Fruit fly (Drosophila melanogaster) whole organism, embryonic: ENCODE data around the gene AstC-R1.
A peak's percentile ranks its signal among the peaks of the same experiment; 100 is the strongest.

ENCODE experiments used
- BEAF-32 ChIP-seq: fragments of 200-800 bp; sonication (Bioruptor generic); optimal IDR thresholded peaks from 3 replicates; lab custom pipeline; 2017; ENCODE audit warnings: missing biosample characterization, missing genetic modification characterization, mild to moderate bottlenecking, moderate library complexity, missing genetic modification reagents
- Bdp1 ChIP-seq: fragments of 200-800 bp; sonication (Bioruptor generic); optimal IDR thresholded peaks from 3 replicates; lab custom pipeline; 2016; ENCODE audit warnings: missing biosample characterization, missing genetic modification characterization
- Blimp-1 ChIP-seq: fragments of 200-800 bp; sonication (Bioruptor generic); optimal IDR thresholded peaks from 3 replicates; lab custom pipeline; 2018; ENCODE audit warnings: missing biosample characterization, missing genetic modification characterization, mild to moderate bottlenecking, moderate library complexity, missing genetic modification reagents
- CG10267 ChIP-seq: fragments of 200-800 bp; sonication (Bioruptor generic); optimal IDR thresholded peaks from 2 replicates; lab custom pipeline; 2018; ENCODE audit warnings: missing biosample characterization, mild to moderate bottlenecking, missing genetic modification characterization, moderate library complexity
- CG12155 ChIP-seq: fragments of 200-800 bp; sonication (Bioruptor generic); optimal IDR thresholded peaks from 3 replicates; lab custom pipeline; 2016; ENCODE audit warnings: missing biosample characterization, missing genetic modification characterization
- CG14710 ChIP-seq: fragments of 200-800 bp; sonication (Bioruptor generic); optimal IDR thresholded peaks from 3 replicates; lab custom pipeline; 2019; ENCODE audit warnings: missing biosample characterization, mild to moderate bottlenecking, missing genetic modification characterization, moderate library complexity
- CG15479 ChIP-seq: fragments of 200-800 bp; sonication (Bioruptor generic); optimal IDR thresholded peaks from 3 replicates; lab custom pipeline; 2019; ENCODE audit warnings: missing biosample characterization, mild to moderate bottlenecking, missing genetic modification characterization, moderate library complexity
- CG16813 ChIP-seq: fragments of 200-800 bp; sonication (Bioruptor generic); IDR thresholded peaks from 3 replicates; pipeline ENCODE4 v1.3.6; 2022; ENCODE audit warnings: missing biosample characterization, missing genetic modification characterization; ENCODE audit not compliant: partially characterized antibody
- CG17186 ChIP-seq: fragments of 200-800 bp; sonication (Bioruptor generic); optimal IDR thresholded peaks from 3 replicates; lab custom pipeline; 2017; ENCODE audit warnings: missing biosample characterization, missing genetic modification reagents, missing genetic modification characterization
- CG17568 ChIP-seq: fragments of 200-800 bp; sonication (Bioruptor generic); optimal IDR thresholded peaks from 2 replicates; lab custom pipeline; 2018; ENCODE audit warnings: missing biosample characterization, mild to moderate bottlenecking, missing genetic modification characterization, moderate library complexity
- CG2116 ChIP-seq: fragments of 200-800 bp; sonication (Bioruptor generic); optimal IDR thresholded peaks from 3 replicates; lab custom pipeline; 2018; ENCODE audit warnings: missing biosample characterization, mild to moderate bottlenecking, missing genetic modification characterization
- CG30403 ChIP-seq: fragments of 200-800 bp; sonication (Bioruptor generic); optimal IDR thresholded peaks from 3 replicates; lab custom pipeline; 2016; ENCODE audit warnings: missing biosample characterization, missing genetic modification characterization
- CG3407 ChIP-seq: fragments of 200-800 bp; sonication (Bioruptor generic); optimal IDR thresholded peaks from 2 replicates; lab custom pipeline; 2018; ENCODE audit warnings: missing biosample characterization, mild to moderate bottlenecking, missing genetic modification characterization
- CG3726 ChIP-seq: fragments of 200-800 bp; sonication (Bioruptor generic); IDR thresholded peaks from 3 replicates; pipeline ENCODE4, ENCODE4 v1.3.6; 2022; ENCODE audit warnings: missing biosample characterization, missing genetic modification characterization
- CG42726 ChIP-seq: fragments of 200-800 bp; sonication (Bioruptor generic); IDR thresholded peaks from 2 replicates; pipeline ENCODE4 v1.3.6; 2022; ENCODE audit warnings: missing biosample characterization, missing genetic modification characterization; ENCODE audit not compliant: partially characterized antibody
- CG4424 ChIP-seq: fragments of 200-800 bp; sonication (Bioruptor generic); optimal IDR thresholded peaks from 3 replicates; lab custom pipeline; 2016; ENCODE audit warnings: missing biosample characterization, missing genetic modification characterization
- CG5245 ChIP-seq: fragments of 200-800 bp; sonication (Bioruptor generic); optimal IDR thresholded peaks from 3 replicates; lab custom pipeline; 2016; ENCODE audit warnings: missing biosample characterization, missing genetic modification characterization
- CG8388 ChIP-seq: fragments of 200-800 bp; sonication (Bioruptor generic); optimal IDR thresholded peaks from 2 replicates; lab custom pipeline; 2019; ENCODE audit warnings: missing biosample characterization, mild to moderate bottlenecking, missing genetic modification characterization, moderate library complexity
- CG8944 ChIP-seq: fragments of 200-800 bp; sonication (Bioruptor generic); optimal IDR thresholded peaks from 3 replicates; lab custom pipeline; 2016; ENCODE audit warnings: missing biosample characterization, missing genetic modification characterization
- CG9797 ChIP-seq: fragments of 200-800 bp; sonication (Bioruptor generic); optimal IDR thresholded peaks from 3 replicates; lab custom pipeline; 2018; ENCODE audit warnings: missing biosample characterization, mild to moderate bottlenecking, missing genetic modification characterization
- CoRest ChIP-seq: fragments of 200-800 bp; sonication (Bioruptor generic); optimal IDR thresholded peaks from 3 replicates; lab custom pipeline; 2018; ENCODE audit warnings: missing biosample characterization, mild to moderate bottlenecking, missing genetic modification characterization, moderate library complexity
- D19B ChIP-seq: fragments of 200-800 bp; sonication (Bioruptor generic); optimal IDR thresholded peaks from 2 replicates; lab custom pipeline; 2017; ENCODE audit warnings: missing biosample characterization, mild to moderate bottlenecking, missing genetic modification characterization
- Dp ChIP-seq: fragments of 200-800 bp; sonication (Bioruptor generic); optimal IDR thresholded peaks from 2 replicates; lab custom pipeline; 2018; ENCODE audit warnings: missing biosample characterization, mild to moderate bottlenecking, missing genetic modification characterization, moderate library complexity
- Dref ChIP-seq: fragments of 200-800 bp; sonication (Bioruptor generic); IDR thresholded peaks from 2 replicates; pipeline ENCODE4 v1.3.6; 2022; ENCODE audit warnings: missing biosample characterization, missing genetic modification characterization
- E2f2 ChIP-seq: fragments of 200-800 bp; sonication (Bioruptor generic); IDR thresholded peaks from 2 replicates; pipeline ENCODE4 v1.3.6; 2022; ENCODE audit warnings: missing biosample characterization, missing genetic modification characterization
- Ets65A ChIP-seq: fragments of 200-800 bp; sonication (Bioruptor generic); peaks from one replicate; lab custom pipeline; 2016; ENCODE audit warnings: missing biosample characterization, missing genetic modification characterization
- Gsc ChIP-seq: fragments of 200-800 bp; sonication (Bioruptor generic); IDR thresholded peaks from 2 replicates; pipeline ENCODE4 v1.3.6; 2022; ENCODE audit warnings: missing biosample characterization, missing genetic modification characterization
- HLH4C ChIP-seq: fragments of 200-800 bp; sonication (Bioruptor generic); IDR thresholded peaks from 3 replicates; pipeline ENCODE4 v1.3.6; 2022; ENCODE audit warnings: missing biosample characterization, missing genetic modification characterization; ENCODE audit not compliant: partially characterized antibody
- Hr39 ChIP-seq: fragments of >200 bp; optimal IDR thresholded peaks from 2 replicates; lab custom pipeline; 2017
- MBD-R2 ChIP-seq: fragments of 200-800 bp; sonication (Bioruptor generic); IDR thresholded peaks from 2 replicates; pipeline ENCODE4 v1.3.6; 2022; ENCODE audit warnings: missing biosample characterization, missing genetic modification characterization
- Med ChIP-seq: fragments of 200-800 bp; sonication (Bioruptor generic); peaks from one replicate; lab custom pipeline; 2016; ENCODE audit warnings: missing biosample characterization, missing genetic modification characterization, mild to moderate bottlenecking, inconsistent platforms, moderate library complexity
- Rx ChIP-seq: fragments of 200-800 bp; sonication (Bioruptor generic); IDR thresholded peaks from 2 replicates; pipeline ENCODE4 v1.3.6; 2022; ENCODE audit warnings: missing biosample characterization, missing genetic modification characterization
- Scr ChIP-seq: fragments of 200-800 bp; sonication (Bioruptor generic); IDR thresholded peaks from 2 replicates; pipeline ENCODE4 v1.3.6; 2022; ENCODE audit warnings: missing biosample characterization, missing genetic modification characterization; ENCODE audit not compliant: partially characterized antibody
- Spps ChIP-seq: fragments of 200-800 bp; sonication (Bioruptor generic); optimal IDR thresholded peaks from 2 replicates; lab custom pipeline; 2018; ENCODE audit warnings: missing biosample characterization, mild to moderate bottlenecking, missing genetic modification characterization
- Sry-δ ChIP-seq: fragments of 200-800 bp; sonication (Bioruptor generic); optimal IDR thresholded peaks from 2 replicates; lab custom pipeline; 2016; ENCODE audit warnings: missing biosample characterization, missing genetic modification characterization
- bowl ChIP-seq: fragments of 200-800 bp; sonication (Bioruptor generic); IDR thresholded peaks from 2 replicates; pipeline ENCODE4 v1.3.6; 2022; ENCODE audit warnings: missing biosample characterization, missing genetic modification characterization
- gcm ChIP-seq: fragments of 200-800 bp; sonication (Bioruptor generic); optimal IDR thresholded peaks from 2 replicates; lab custom pipeline; 2019; ENCODE audit warnings: missing biosample characterization, mild to moderate bottlenecking, missing genetic modification characterization, moderate library complexity
- gcm2 ChIP-seq: fragments of 200-800 bp; sonication (Bioruptor generic); optimal IDR thresholded peaks from 2 replicates; lab custom pipeline; 2016; ENCODE audit warnings: missing biosample characterization, missing genetic modification characterization
- gfzf ChIP-seq: fragments of 200-800 bp; sonication (Bioruptor generic); optimal IDR thresholded peaks from 2 replicates; lab custom pipeline; 2016; ENCODE audit warnings: missing biosample characterization, mild to moderate bottlenecking, missing genetic modification characterization, moderate library complexity
- jing ChIP-seq: fragments of 200-800 bp; sonication (Bioruptor generic); optimal IDR thresholded peaks from 2 replicates; lab custom pipeline; 2018; ENCODE audit warnings: missing biosample characterization, mild to moderate bottlenecking, missing genetic modification characterization
- jumu ChIP-seq: fragments of 200-800 bp; sonication (Bioruptor generic); optimal IDR thresholded peaks from 3 replicates; lab custom pipeline; 2016; ENCODE audit warnings: missing biosample characterization, missing genetic modification characterization
- maf-S ChIP-seq: fragments of 200-800 bp; sonication (Bioruptor generic); optimal IDR thresholded peaks from 2 replicates; lab custom pipeline; 2016; ENCODE audit warnings: missing biosample characterization, missing genetic modification characterization
- mam ChIP-seq: fragments of 200-800 bp; sonication (Bioruptor generic); optimal IDR thresholded peaks from 3 replicates; lab custom pipeline; 2016; ENCODE audit warnings: missing biosample characterization, missing genetic modification characterization
- nerfin-1 ChIP-seq: fragments of 200-800 bp; sonication (Bioruptor generic); optimal IDR thresholded peaks from 3 replicates; lab custom pipeline; 2019; ENCODE audit warnings: missing biosample characterization, mild to moderate bottlenecking, missing genetic modification characterization, moderate library complexity
- nmo ChIP-seq: fragments of 200-800 bp; sonication (Bioruptor generic); optimal IDR thresholded peaks from 2 replicates; lab custom pipeline; 2018; ENCODE audit warnings: missing biosample characterization, mild to moderate bottlenecking, missing genetic modification characterization, moderate library complexity
- phol ChIP-seq: fragments of 200-800 bp; sonication (Bioruptor generic); optimal IDR thresholded peaks from 3 replicates; lab custom pipeline; 2018; ENCODE audit warnings: missing biosample characterization, mild to moderate bottlenecking, missing genetic modification characterization, moderate library complexity
- prd ChIP-seq, 3 experiments: fragments of >200 bp in 2 of 3; fragments of 200-800 bp in 1 of 3; sonication (Bioruptor generic) in 1 of 3; optimal IDR thresholded peaks in 2 of 3; IDR thresholded peaks in 1 of 3; 2 replicates in 2 of 3; 3 replicates in 1 of 3; pipeline versions ENCODE4 v1.3.6 to Lab custom; 2017 to 2022; ENCODE audit warnings: missing biosample characterization in 1 of 3, missing genetic modification characterization in 1 of 3
- psq ChIP-seq: fragments of 200-800 bp; sonication (Bioruptor generic); optimal IDR thresholded peaks from 2 replicates; lab custom pipeline; 2017; ENCODE audit warnings: missing biosample characterization, missing genetic modification characterization
- pzg ChIP-seq: fragments of 200-800 bp; sonication (Bioruptor generic); optimal IDR thresholded peaks from 3 replicates; lab custom pipeline; 2018; ENCODE audit warnings: missing biosample characterization, mild to moderate bottlenecking, missing genetic modification characterization, moderate library complexity
- sens ChIP-seq: fragments of 200-800 bp; sonication (Bioruptor generic); peaks from one replicate; lab custom pipeline; 2016; ENCODE audit warnings: missing biosample characterization, missing genetic modification characterization
- trem ChIP-seq: fragments of 200-800 bp; optimal IDR thresholded peaks from 3 replicates; lab custom pipeline; 2019; ENCODE audit warnings: missing biosample characterization, mild to moderate bottlenecking, missing genetic modification characterization, moderate library complexity
- zfh1 ChIP-seq: fragments of 200-800 bp; sonication (Bioruptor generic); IDR thresholded peaks from 3 replicates; pipeline ENCODE4 v1.3.6; 2022; ENCODE audit warnings: missing biosample characterization, missing genetic modification characterization

The AstC-R1 gene

dm6 chr3L:18622422-18622739, 62.3 kb downstream of the AstC-R1 start, which contains the start of gene bora (continued):
- TF ChIP-seq nmo (peak; percentile 16), mam (GFP tag; lab: Kevin White, UChicago) (peak; percentile 1), HLH4C (GFP tag; lab: Robert Waterston, UW) (peak; percentile 43; the same call in 1 of the 3 replicates), CG42726 (GFP tag; lab: Robert Waterston, UW) (no peak), CG2116 (GFP tag; lab: Kevin White, UChicago) (peak; percentile 74), gfzf (GFP tag; lab: Kevin White, UChicago) (peak; percentile 61), CG3726 (no peak), maf-S (GFP tag; lab: Kevin White, UChicago) (peak; percentile 25), psq (no peak), D19B (GFP tag; lab: Kevin White, UChicago) (no peak), CG15479 (GFP tag; lab: Kevin White, UChicago) (no peak), Dp (peak; percentile 82), CoRest (tag; lab: Kevin White, UChicago) (peak; percentile 24), sens (peak; percentile 90), Med (GFP tag; lab: Kevin White, UChicago) (peak; percentile 56), CG8944 (GFP tag; lab: Kevin White, UChicago) (peak; percentile 24), Scr (GFP tag; lab: Robert Waterston, UW) (no peak), E2f2 (peak; percentile 92), Ets65A (GFP tag; lab: Kevin White, UChicago) (peak; percentile 63), CG17186 (peak; percentile 21), Rx (GFP tag; lab: Robert Waterston, UW) (0 out of 2 replicates have a peak, but pooled peaks have one; percentile 9), Dref (GFP tag; lab: Robert Waterston, UW) (peak; percentile 61), pzg (GFP tag; lab: Kevin White, UChicago) (peak; percentile 27), CG30403 (GFP tag; lab: Kevin White, UChicago) (peak; percentile 14), Hr39 (lab: Kevin White, UChicago) (no peak), BEAF-32 (GFP tag; lab: Kevin White, UChicago) (peak; percentile 44), jumu (GFP tag; lab: Kevin White, UChicago) (peak; percentile 6), CG9797 (GFP tag; lab: Kevin White, UChicago) (peak; percentile 72), MBD-R2 (GFP tag; lab: Robert Waterston, UW) (0 out of 2 replicates have a peak, but pooled peaks have one; percentile 33), CG14710 (tag; lab: Kevin White, UChicago) (peak; percentile 20), CG10267 (tag; lab: Kevin White, UChicago) (peak; percentile 88), trem (tag; lab: Kevin White, UChicago) (peak; percentile 17), CG16813 (GFP tag; lab: Robert Waterston, UW) (peak; percentile 24; the same call in 1 of the 3 replicates), Spps (tag; lab: Kevin White, UChicago) (no peak), Gsc (no peak), Sry-δ (peak; percentile 44), phol (tag; lab: Kevin White, UChicago) (peak; percentile 38)

dm6 chr3L:18625786-18626185, 65.7 kb downstream of the AstC-R1 start, which contains the start of gene MYPT-75D:
MYPT-75D (plus strand) TSS chr3L:18625959.
- TF ChIP-seq jing (no peak), prd (optimal IDR thresholded peaks at IDR 0.05; lab: Kevin White, UChicago) (no peak), prd (GFP tag; IDR thresholded peaks at IDR 0.05; lab: Robert Waterston, UW) (0 out of 3 replicates have a peak, but pooled peaks have one; percentile 11), bowl (no peak), Bdp1 (no peak), CG3407 (GFP tag; lab: Kevin White, UChicago) (no peak), CG8388 (GFP tag; lab: Kevin White, UChicago) (no peak), zfh1 (GFP tag; lab: Robert Waterston, UW) (no peak), nerfin-1 (tag; lab: Kevin White, UChicago) (peak; percentile 67), gcm (GFP tag; lab: Kevin White, UChicago) (peak; percentile 30), CG5245 (GFP tag; lab: Kevin White, UChicago) (no peak), Blimp-1 (GFP tag; lab: Kevin White, UChicago) (no peak), CG10267 (tag; lab: Kevin White, UChicago) (peak; percentile 59), CG17568 (no peak), CG4424 (GFP tag; lab: Kevin White, UChicago) (no peak), CG12155 (GFP tag; lab: Kevin White, UChicago) (no peak), gcm2 (GFP tag; lab: Kevin White, UChicago) (peak; percentile 1)
